Worm (Caenorhabditis elegans): ENCODE data around the gene ZC196.3.
"Not testable (repeated sequence)": the region's sequence is repeated elsewhere in the genome, so short reads cannot be mapped to it uniquely, and the experiment has no call there.

Gene ZC196.3

DNA sequence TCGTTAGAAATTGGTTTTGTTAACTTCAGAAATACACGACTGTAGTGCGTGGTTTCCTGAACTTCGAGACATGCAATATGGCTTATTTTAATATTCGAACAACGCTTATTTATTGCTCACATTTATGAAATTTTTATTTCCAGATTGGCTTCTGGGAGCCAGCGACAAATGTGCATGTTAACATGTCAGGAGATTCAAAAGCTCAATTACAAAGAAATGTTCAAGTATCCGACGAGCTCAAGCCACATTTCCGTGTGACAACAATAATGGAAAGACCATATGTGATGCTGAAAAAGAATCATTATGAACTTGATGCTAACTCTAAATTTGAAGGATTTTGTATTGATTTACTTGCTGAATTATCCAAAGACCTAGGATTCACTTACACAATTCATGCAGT lies 18.1 kb upstream of the ZC196.3 start:
- TF ChIP-seq ets-4 (GFP tag; optimal IDR thresholded peaks at IDR 0.05) = no peak
- TF ChIP-seq T07F8.4 (tag; optimal IDR thresholded peaks at IDR 0.05) = no peak
- no peak for TF ChIP-seq ceh-58 (GFP tag; IDR thresholded peaks at IDR 0.05)

DNA sequence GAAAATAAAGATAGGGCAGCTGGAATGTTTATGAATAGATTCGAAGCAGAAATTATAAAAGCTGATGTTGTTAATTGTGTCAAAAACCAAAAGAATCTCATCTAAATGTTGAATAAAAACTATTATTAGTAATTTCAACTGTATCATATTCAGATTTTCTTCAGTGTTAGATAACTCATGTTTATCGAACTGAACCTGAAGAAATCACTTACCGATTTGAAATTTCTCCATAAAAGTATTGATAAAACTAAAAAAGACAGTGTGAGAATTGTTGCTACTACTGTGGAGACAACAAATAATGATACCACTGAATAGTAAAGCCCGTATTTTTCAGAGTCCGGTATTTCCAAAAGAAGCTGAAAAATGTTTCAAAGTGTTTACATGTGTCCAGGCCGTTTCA lies 14.3 kb upstream of the ZC196.3 start, which contains the start of gene ZC196.8:
Gene ZC196.8 (minus strand): TSS at position 101 of the 400 bp plus-strand sequence.
- TF ChIP-seq nfya-1 (tag; optimal IDR thresholded peaks at IDR 0.05; ENCODE audit: borderline replicate concordance, insufficient read depth); Y79H2A.3 (GFP tag; conservative IDR thresholded peaks at IDR 0.05); T07F8.4 (tag; optimal IDR thresholded peaks at IDR 0.05): not testable (repeated sequence)

DNA sequence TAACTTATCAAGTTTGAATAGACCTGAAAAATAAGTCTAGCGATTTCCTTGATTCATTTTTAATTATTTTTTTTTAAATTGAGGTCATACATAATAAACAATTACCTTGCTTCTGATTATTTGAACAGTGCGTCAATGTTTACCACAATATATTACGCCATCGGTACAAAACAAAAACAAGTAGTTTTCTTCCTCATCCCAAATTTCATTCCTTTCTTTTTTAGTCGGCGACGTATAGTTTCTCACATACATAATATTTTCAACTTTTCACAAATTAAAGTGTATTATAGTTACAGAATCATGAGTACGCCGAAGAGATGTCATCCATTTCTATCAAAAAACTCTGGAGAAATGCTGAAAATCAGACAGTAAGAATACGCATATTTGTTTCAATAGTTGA lies 10.2 kb upstream of the ZC196.3 start, which contains the start of gene droe-8:
Gene droe-8 (plus strand): TSS at position 301 of the 400 bp plus-strand sequence.
- TF ChIP-seq repo-1 (tag; optimal IDR thresholded peaks at IDR 0.05); egrh-3 (GFP tag; IDR thresholded peaks at IDR 0.05); B0336.3 (GFP tag; IDR thresholded peaks at IDR 0.05): not testable (repeated sequence)

DNA sequence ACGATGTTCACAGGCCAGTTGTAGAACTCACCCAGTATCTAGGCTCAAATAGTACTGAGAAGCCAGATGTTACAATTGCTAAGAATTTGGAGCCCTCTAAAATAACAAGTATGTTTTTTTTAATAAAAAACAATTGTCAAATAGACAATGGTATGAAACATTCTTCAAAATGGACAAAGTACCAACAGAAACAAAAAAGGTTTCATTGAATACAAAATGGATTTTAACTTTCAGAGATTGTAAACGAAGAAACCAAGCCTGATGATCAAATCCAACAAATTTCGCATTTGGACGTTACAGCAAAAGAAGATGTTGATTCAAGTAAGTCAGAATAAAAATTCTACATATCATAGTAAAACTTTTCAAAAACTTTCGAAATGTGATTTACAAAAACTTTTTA lies 9.4 kb upstream of the ZC196.3 start, which contains the start of gene ZC196.9:
Gene ZC196.9 (minus strand): TSS at position 101 of the 400 bp plus-strand sequence.
- no peak for TF ChIP-seq ZK185.1 (tag; optimal IDR thresholded peaks at IDR 0.05; ENCODE audit: poor library complexity, severe bottlenecking)
- no peak for TF ChIP-seq aptf-2 (GFP tag; conservative IDR thresholded peaks at IDR 0.05)
- TF ChIP-seq K12H6.12 (tag; optimal IDR thresholded peaks at IDR 0.05) = no peak
- TF ChIP-seq nfya-1 (tag; optimal IDR thresholded peaks at IDR 0.05; ENCODE audit: borderline replicate concordance, insufficient read depth) = no peak
- no peak for TF ChIP-seq dpff-1 (tag; optimal IDR thresholded peaks at IDR 0.05)
- no peak for TF ChIP-seq tbp1 (GFP tag; optimal IDR thresholded peaks at IDR 0.05)
- TF ChIP-seq hlh-26 (GFP tag; conservative IDR thresholded peaks at IDR 0.05) = no peak
- TF ChIP-seq nhr-120 (GFP tag; IDR thresholded peaks at IDR 0.05) = no peak

DNA sequence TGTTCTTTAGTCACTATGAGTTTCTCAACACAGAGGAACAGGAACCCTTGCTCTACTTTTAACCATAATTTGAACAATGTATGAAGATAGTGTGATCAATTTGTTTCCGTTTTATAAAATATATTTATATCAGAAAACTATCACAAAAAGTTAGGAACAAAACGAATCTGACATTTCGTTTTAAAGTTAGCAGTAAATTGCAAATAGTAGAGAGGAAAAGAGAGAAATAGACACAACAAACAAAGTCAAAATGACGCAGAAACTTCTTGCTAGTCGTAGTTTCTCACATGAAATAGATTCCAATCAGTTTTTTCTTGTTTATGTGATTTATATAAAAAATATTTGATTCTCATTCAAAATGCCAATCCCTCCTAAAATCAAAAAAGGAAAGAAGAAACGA lies 7.4 kb upstream of the ZC196.3 start, which contains the start of gene ZC196.5:
Gene ZC196.5 (plus strand): TSS at position 301 of the 400 bp plus-strand sequence.
- TF ChIP-seq ztf-6 (GFP tag; IDR thresholded peaks at IDR 0.05) (no peak), nhr-80 (tag; optimal IDR thresholded peaks at IDR 0.05) (no peak), ama-1 (optimal IDR thresholded peaks at IDR 0.05) (no peak), ama-1 (GFP tag; optimal IDR thresholded peaks at IDR 0.05) (no peak), F52B5.7 (tag; optimal IDR thresholded peaks at IDR 0.05) (no peak), attf-5 (GFP tag; optimal IDR thresholded peaks at IDR 0.05) (no peak), lag-1 (GFP tag; IDR thresholded peaks at IDR 0.05) (no peak), F23B12.7 (tag; optimal IDR thresholded peaks at IDR 0.05; ENCODE audit: insufficient read depth) (no peak), Y53G8AR.9 (GFP tag; conservative IDR thresholded peaks at IDR 0.05) (no peak), rec-8 (tag; optimal IDR thresholded peaks at IDR 0.05) (no peak), hsf-1 (GFP tag; IDR thresholded peaks at IDR 0.05) (no peak), ceh-79 (tag; optimal IDR thresholded peaks at IDR 0.05) (no peak), madf-6 (GFP tag; IDR thresholded peaks at IDR 0.05) (no peak), ceh-100 (GFP tag; IDR thresholded peaks at IDR 0.05) (no peak), Y53F4B.3 (GFP tag; IDR thresholded peaks at IDR 0.05) (no peak), lin-40 (tag; optimal IDR thresholded peaks at IDR 0.05) (no peak), hrde-1 (tag; optimal IDR thresholded peaks at IDR 0.05; ENCODE audit: borderline replicate concordance) (no peak), madf-3 (GFP tag; IDR thresholded peaks at IDR 0.05) (no peak), ztf-25 (GFP tag; IDR thresholded peaks at IDR 0.05) (no peak), mxl-1 (tag; optimal IDR thresholded peaks at IDR 0.05) (no peak), mes-4 (tag; optimal IDR thresholded peaks at IDR 0.05) (no peak)
